Fruit fly (Drosophila melanogaster) whole organism, embryonic: ENCODE results near the gene Rich.

ENCODE experiments used
- CG12219 ChIP-seq: fragments of 200-800 bp; sonication (Bioruptor generic); optimal IDR thresholded peaks from 3 replicates; lab custom pipeline; 2018; ENCODE audit warnings: missing biosample characterization, mild to moderate bottlenecking, missing genetic modification characterization
- CG6854 ChIP-seq: fragments of 200-800 bp; sonication (Bioruptor generic); optimal IDR thresholded peaks from 3 replicates; lab custom pipeline; 2017; ENCODE audit warnings: missing biosample characterization, mild to moderate bottlenecking, missing genetic modification characterization
- Gsc ChIP-seq: fragments of 200-800 bp; sonication (Bioruptor generic); IDR thresholded peaks from 2 replicates; pipeline ENCODE4 v1.3.6; 2022; ENCODE audit warnings: missing biosample characterization, missing genetic modification characterization
- klu ChIP-seq: fragments of 200-800 bp; sonication (Bioruptor generic); IDR thresholded peaks from 2 replicates; pipeline ENCODE4 v1.3.6; 2022; ENCODE audit warnings: missing biosample characterization, missing genetic modification characterization

dm6 chr3L:22287994-22288766 lies 25.5 kb upstream of the Rich start, which contains the start of the genes Hem and IleRS:
- TF ChIP-seq CG6854 (GFP tag; lab: Kevin White, UChicago), result peak; percentile 69
- peak; percentile 71 for TF ChIP-seq CG12219
- peak; percentile 54 for TF ChIP-seq Gsc
- peak; percentile 84 for TF ChIP-seq klu (GFP tag; lab: Robert Waterston, UW)
